Worm (Caenorhabditis elegans): ENCODE measurements around the gene exos-2.

- no peak for TF ChIP-seq flt-1 (GFP tag; IDR thresholded peaks at IDR 0.05)
- no peak for TF ChIP-seq T22C8.4 (GFP tag; IDR thresholded peaks at IDR 0.05)
These were observed 36.9 kb upstream of the exos-2 start for ce11 chrIV:6378398-6378797.
